Worm (Caenorhabditis elegans) whole organism, mixed stage, embryonic: Measurements from ENCODE around the gene Y17G7B.20.

Experiments
- mab-5 ChIP-seq: fragments of 150-350 bp; optimal IDR thresholded peaks from 2 replicates; lab custom pipeline; 2014; ENCODE audit warnings: missing biosample characterization, missing genetic modification characterization
- snpc-4 ChIP-seq: fragments of 150-350 bp; optimal IDR thresholded peaks from 2 replicates; lab custom pipeline; 2014; ENCODE audit warnings: missing biosample characterization, missing genetic modification characterization
- unc-62 ChIP-seq: fragments of 150-350 bp; optimal IDR thresholded peaks from 2 replicates; lab custom pipeline; 2014; ENCODE audit warnings: missing biosample characterization, missing genetic modification reagents, missing genetic modification characterization

DNA sequence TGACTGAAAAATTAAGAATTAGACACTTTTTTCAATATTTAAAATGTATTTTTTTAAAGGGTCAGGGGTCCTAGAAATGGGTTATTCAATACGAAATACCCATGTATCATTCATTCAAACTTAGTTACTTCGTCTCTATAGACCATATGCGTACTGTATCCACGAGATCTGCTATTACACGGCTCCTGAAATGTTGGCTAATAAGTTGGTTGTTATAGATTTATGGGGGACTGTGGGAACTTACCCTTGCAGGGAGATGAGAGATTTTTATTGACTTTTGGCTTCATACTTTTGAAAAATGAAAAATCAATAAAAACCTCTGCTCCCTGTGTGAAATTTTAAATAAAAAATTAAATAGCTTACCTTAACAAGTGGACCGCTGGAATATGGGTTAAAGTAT, 724 bp downstream of the Y17G7B.20 start:
- no peak for TF ChIP-seq unc-62 (GFP tag; lab: Kevin White, UChicago)
- no peak for TF ChIP-seq mab-5 (tag; lab: Kevin White, UChicago)
- TF ChIP-seq snpc-4 (tag; lab: Kevin White, UChicago): no peak
